Worm (Caenorhabditis elegans): ENCODE results near the gene C35D10.1.

C35D10.1 gene

ce11 chrIII:4878281-4878680 is 1.3 kb upstream of the C35D10.1 start, which contains the start of the genes tost-1 and arx-6 (continued):
- no peak for TF ChIP-seq nhr-120 (GFP tag; IDR thresholded peaks at IDR 0.05)
- peak; percentile 76 for TF ChIP-seq efl-1 (GFP tag; optimal IDR thresholded peaks at IDR 0.05)
- TF ChIP-seq B0336.3 (GFP tag; IDR thresholded peaks at IDR 0.05) = no peak
- TF ChIP-seq F33H1.4 (GFP tag; IDR thresholded peaks at IDR 0.05) = 0 out of 2 replicates have a peak, but pooled peaks have one; percentile 18
- no peak for TF ChIP-seq mes-4 (tag; optimal IDR thresholded peaks at IDR 0.05)
- no peak for TF ChIP-seq hmg-1.2 (GFP tag; IDR thresholded peaks at IDR 0.05)
- TF ChIP-seq T07F8.4 (tag; optimal IDR thresholded peaks at IDR 0.05) = no peak
- no peak for TF ChIP-seq madf-8 (GFP tag; conservative IDR thresholded peaks at IDR 0.05)
- peak; percentile 69 for TF ChIP-seq lin-54 (GFP tag; optimal IDR thresholded peaks at IDR 0.05)
- TF ChIP-seq dox-1 (GFP tag; IDR thresholded peaks at IDR 0.05) = 0 out of 2 replicates have a peak, but pooled peaks have one; percentile 11
- peak; percentile 48; the same call in 1 of the 2 replicates for TF ChIP-seq D2030.7 (GFP tag; IDR thresholded peaks at IDR 0.05)
- TF ChIP-seq ztf-18 (tag; optimal IDR thresholded peaks at IDR 0.05) = no peak
- TF ChIP-seq xnd-1 (tag; optimal IDR thresholded peaks at IDR 0.05) = no peak
- TF ChIP-seq C17E4.6 (GFP tag; IDR thresholded peaks at IDR 0.05) = no peak
- TF ChIP-seq aptf-2 (GFP tag; conservative IDR thresholded peaks at IDR 0.05) = no peak

- TF ChIP-seq nhr-80 (tag; optimal IDR thresholded peaks at IDR 0.05) (peak; percentile 32), ceh-40 (GFP tag; IDR thresholded peaks at IDR 0.05) (no peak)
These were observed 2.4 kb downstream of the C35D10.1 start for ce11 chrIII:4881955-4882354.

ce11 chrIII:4883429-4883828 is 3.9 kb downstream of the C35D10.1 start, which contains the start of gene clec-5:
Gene clec-5, minus strand, starts transcription at chrIII:4883606.
- no peak for TF ChIP-seq aptf-2 (GFP tag; conservative IDR thresholded peaks at IDR 0.05)
- TF ChIP-seq rec-8 (tag; optimal IDR thresholded peaks at IDR 0.05) = no peak

ce11 chrIII:4887291-4887690 is 7.7 kb downstream of the C35D10.1 start, which contains the start of gene clec-6:
Gene clec-6, minus strand, starts transcription at chrIII:4887444.
- TF ChIP-seq hmg-1.2 (GFP tag; IDR thresholded peaks at IDR 0.05) (no peak), egrh-3 (GFP tag; IDR thresholded peaks at IDR 0.05) (no peak), rec-8 (tag; optimal IDR thresholded peaks at IDR 0.05) (no peak), Y53F4B.3 (GFP tag; IDR thresholded peaks at IDR 0.05) (no peak), nhr-80 (tag; optimal IDR thresholded peaks at IDR 0.05) (peak; percentile 41), F55B11.4 (tag; optimal IDR thresholded peaks at IDR 0.05; ENCODE audit: borderline replicate concordance, insufficient read depth) (no peak), D2030.7 (GFP tag; IDR thresholded peaks at IDR 0.05) (no peak), ceh-27 (GFP tag; optimal IDR thresholded peaks at IDR 0.05) (no peak)

ce11 chrIII:4890997-4891396 is 11.5 kb downstream of the C35D10.1 start, which contains the start of gene F26F4.5:
Gene F26F4.5, minus strand, starts transcription at chrIII:4891252.
- TF ChIP-seq F57A8.1 (GFP tag; optimal IDR thresholded peaks at IDR 0.05) (no peak), F33H1.4 (GFP tag; IDR thresholded peaks at IDR 0.05) (peak; percentile 90), dox-1 (GFP tag; IDR thresholded peaks at IDR 0.05) (0 out of 2 replicates have a peak, but pooled peaks have one; percentile 8), lsl-1 (GFP tag; optimal IDR thresholded peaks at IDR 0.05) (peak; percentile 95), madf-8 (GFP tag; conservative IDR thresholded peaks at IDR 0.05) (peak; percentile 72), lin-54 (GFP tag; optimal IDR thresholded peaks at IDR 0.05) (peak; percentile 12), hrde-1 (tag; optimal IDR thresholded peaks at IDR 0.05; ENCODE audit: borderline replicate concordance) (no peak), fkh-3 (tag; optimal IDR thresholded peaks at IDR 0.05) (no peak), ceh-91 (GFP tag; IDR thresholded peaks at IDR 0.05) (peak; percentile 66; the same call in 1 of the 2 replicates), hmg-1.2 (GFP tag; IDR thresholded peaks at IDR 0.05) (0 out of 2 replicates have a peak, but pooled peaks have one; percentile 14), mel-28 (tag; optimal IDR thresholded peaks at IDR 0.05; ENCODE audit: borderline replicate concordance) (no peak), mcd-1 (GFP tag; IDR thresholded peaks at IDR 0.05) (peak; percentile 26; the same call in 1 of the 2 replicates), xnd-1 (tag; optimal IDR thresholded peaks at IDR 0.05) (peak; percentile 84), ztf-18 (tag; optimal IDR thresholded peaks at IDR 0.05) (peak; percentile 21), madf-6 (GFP tag; IDR thresholded peaks at IDR 0.05) (peak; percentile 90), pha-4 (tag; optimal IDR thresholded peaks at IDR 0.05) (no peak), ztf-3 (GFP tag; optimal IDR thresholded peaks at IDR 0.05) (no peak)
